Worm (Caenorhabditis elegans): ENCODE data around the gene F53B2.5.
"Not testable (repeated sequence)": the region's sequence is repeated elsewhere in the genome, so short reads cannot be mapped to it uniquely, and the experiment has no call there.

- not testable (repeated sequence) for TF ChIP-seq ets-7 (tag; optimal IDR thresholded peaks at IDR 0.05); flt-1 (GFP tag; IDR thresholded peaks at IDR 0.05); tbx-11 (GFP tag; IDR thresholded peaks at IDR 0.05); hmbx-1 (tag; optimal IDR thresholded peaks at IDR 0.05); ama-1 (optimal IDR thresholded peaks at IDR 0.05); hnd-1 (tag; optimal IDR thresholded peaks at IDR 0.05); scrt-1 (GFP tag; IDR thresholded peaks at IDR 0.05); B0310.2 (tag; optimal IDR thresholded peaks at IDR 0.05); sea-1 (GFP tag; conservative IDR thresholded peaks at IDR 0.05)
Measured at ce11 chrIV:12478711-12479110, 52.2 kb downstream of the F53B2.5 start, which contains the start of gene igdb-1.
